Worm (Caenorhabditis elegans) whole organism, L2 larva: ENCODE results near the gene sluh-7.

Experiments used
- C34F6.9 ChIP-seq: fragments of 150-350 bp; optimal IDR thresholded peaks from 2 replicates; lab custom pipeline; 2014; ENCODE audit warnings: missing biosample characterization, missing genetic modification characterization
- F13H6.1 ChIP-seq: sonication (generic microtip); optimal IDR thresholded peaks from 2 replicates; lab custom pipeline; 2016; ENCODE audit warnings: missing genetic modification characterization, missing compliant biosample characterization
- ZK546.5 ChIP-seq: sonication (generic microtip); optimal IDR thresholded peaks from 2 replicates; lab custom pipeline; 2017; ENCODE audit warnings: missing biosample characterization, missing genetic modification characterization
- blmp-1 ChIP-seq: sonication (generic microtip); optimal IDR thresholded peaks from 2 replicates; lab custom pipeline; 2017; ENCODE audit warnings: missing genetic modification characterization, mild to moderate bottlenecking, missing compliant biosample characterization, antibody characterized with exemption, moderate library complexity; ENCODE audit not compliant: insufficient read depth
- dmd-4 ChIP-seq: sonication (generic microtip); optimal IDR thresholded peaks from 2 replicates; lab custom pipeline; 2017; ENCODE audit warnings: missing biosample characterization, missing genetic modification characterization
- egl-27 ChIP-seq: sonication (generic microtip); optimal IDR thresholded peaks from 3 replicates; lab custom pipeline; 2017; ENCODE audit warnings: missing biosample characterization, missing genetic modification reagents, missing genetic modification characterization
- elt-3 ChIP-seq: sonication (generic microtip); optimal IDR thresholded peaks from 2 replicates; lab custom pipeline; 2017; ENCODE audit warnings: missing biosample characterization, missing genetic modification characterization
- fos-1 ChIP-seq: fragments of 150-350 bp; optimal IDR thresholded peaks from 2 replicates; lab custom pipeline; 2014; ENCODE audit warnings: missing biosample characterization, missing genetic modification characterization
- lin-11 ChIP-seq: fragments of 150-350 bp; sonication (generic microtip); optimal IDR thresholded peaks from 2 replicates; lab custom pipeline; 2014; ENCODE audit warnings: missing biosample characterization, missing genetic modification characterization, inconsistent platforms, mixed read lengths
- lsy-2 ChIP-seq, 2 experiments: fragments of 150-350 bp in 1 of 2; sonication (generic microtip) in 1 of 2; optimal IDR thresholded peaks; 2 replicates each; lab custom pipeline; 2014 to 2017; ENCODE audit warnings: missing biosample characterization in 2 of 2, missing genetic modification characterization in 2 of 2
- mbf-1 ChIP-seq: sonication (generic microtip); optimal IDR thresholded peaks from 2 replicates; lab custom pipeline; 2017; ENCODE audit warnings: missing biosample characterization, missing genetic modification characterization
- mdl-1 ChIP-seq, 2 experiments: fragments of 150-350 bp in 1 of 2; sonication (generic microtip) in 1 of 2; optimal IDR thresholded peaks; 2 replicates each; lab custom pipeline; 2017; ENCODE audit warnings: missing biosample characterization in 2 of 2, missing genetic modification characterization in 2 of 2
- nhr-11 ChIP-seq: fragments of 150-350 bp; optimal IDR thresholded peaks from 2 replicates; lab custom pipeline; 2014; ENCODE audit warnings: missing biosample characterization, missing genetic modification characterization
- nhr-12 ChIP-seq: fragments of 150-350 bp; optimal IDR thresholded peaks from 2 replicates; lab custom pipeline; 2014; ENCODE audit warnings: missing biosample characterization, missing genetic modification characterization
- nhr-77 ChIP-seq: fragments of 150-350 bp; optimal IDR thresholded peaks from 2 replicates; lab custom pipeline; 2014; ENCODE audit warnings: missing biosample characterization, missing genetic modification characterization
- peb-1 ChIP-seq: fragments of 150-350 bp; optimal IDR thresholded peaks from 2 replicates; lab custom pipeline; 2014; ENCODE audit warnings: missing biosample characterization, missing genetic modification characterization
- sem-4 ChIP-seq: fragments of 150-350 bp; optimal IDR thresholded peaks from 2 replicates; lab custom pipeline; 2014; ENCODE audit warnings: missing biosample characterization, missing genetic modification reagents, missing genetic modification characterization
- snpc-4 ChIP-seq: fragments of 150-350 bp; optimal IDR thresholded peaks from 2 replicates; lab custom pipeline; 2014; ENCODE audit warnings: missing biosample characterization, missing genetic modification characterization
- unc-39 ChIP-seq: fragments of 150-350 bp; optimal IDR thresholded peaks from 2 replicates; lab custom pipeline; 2014; ENCODE audit warnings: missing biosample characterization, missing genetic modification characterization
- ztf-4 ChIP-seq: fragments of 150-350 bp; optimal IDR thresholded peaks from 2 replicates; lab custom pipeline; 2014; ENCODE audit warnings: missing biosample characterization, missing genetic modification characterization

The sluh-7 gene

ce11 chrV:10307283-10307682 lies 48.3 kb downstream of the sluh-7 start, which contains the start of gene che-12:
che-12 (minus strand) TSS chrV:10307383.
- TF ChIP-seq dmd-4 (tag; lab: Kevin White, UChicago), result no peak
- no peak for TF ChIP-seq mdl-1 (tag; optimal IDR thresholded peaks at IDR 0.05; lab: Kevin White, UChicago)
- no peak for TF ChIP-seq mbf-1
- TF ChIP-seq peb-1 (tag; lab: Kevin White, UChicago), result no peak
- TF ChIP-seq C34F6.9 (tag; lab: Kevin White, UChicago), result no peak
- TF ChIP-seq lsy-2 (tag; optimal IDR thresholded peaks at IDR 0.05; lab: Kevin White, UChicago), result no peak
- no peak for TF ChIP-seq F13H6.1 (tag; lab: Kevin White, UChicago)
- no peak for TF ChIP-seq ZK546.5 (tag; lab: Kevin White, UChicago)
- no peak for TF ChIP-seq nhr-11
- no peak for TF ChIP-seq nhr-77
- TF ChIP-seq lin-11 (tag; lab: Kevin White, UChicago), result no peak
- TF ChIP-seq egl-27 (tag; lab: Kevin White, UChicago), result no peak
- no peak for TF ChIP-seq unc-39 (tag; lab: Kevin White, UChicago)
- TF ChIP-seq elt-3, result no peak
- TF ChIP-seq blmp-1 (tag; lab: Kevin White, UChicago), result no peak
- TF ChIP-seq nhr-12 (tag; lab: Kevin White, UChicago), result no peak
- TF ChIP-seq snpc-4 (tag; lab: Kevin White, UChicago), result no peak
- TF ChIP-seq ztf-4 (tag; lab: Kevin White, UChicago), result no peak
- TF ChIP-seq fos-1 (tag; lab: Kevin White, UChicago), result no peak
- TF ChIP-seq sem-4 (tag; lab: Kevin White, UChicago), result no peak
